Worm (Caenorhabditis elegans) whole organism, young adult: ENCODE results near the gene F15E6.5.
"Not testable (repeated sequence)": the region's sequence is repeated elsewhere in the genome, so short reads cannot be mapped to it uniquely, and the experiment has no call there.

Experiments
- F37B4.10 ChIP-seq: fragments of 200-800 bp; sonication (Bioruptor generic); IDR thresholded peaks from 2 replicates; pipeline ENCODE4 v1.3.6; 2022; ENCODE audit warnings: missing genetic modification characterization, missing compliant biosample characterization
- F49E8.2 ChIP-seq: sonication (generic microtip); optimal IDR thresholded peaks from 3 replicates; lab custom pipeline; 2017; ENCODE audit warnings: missing genetic modification characterization, mild to moderate bottlenecking, missing compliant biosample characterization, antibody characterized with exemption, moderate library complexity; ENCODE audit not compliant: insufficient read depth
- Y79H2A.3 ChIP-seq: fragments of 200-800 bp; sonication (Bioruptor generic); conservative IDR thresholded peaks from 2 replicates; pipeline ENCODE4 v1.3.6; 2022; ENCODE audit warnings: missing genetic modification reagents, missing genetic modification characterization, missing compliant biosample characterization
- Y95B8A.8 ChIP-seq: fragments of 200-800 bp; sonication (Bioruptor generic); IDR thresholded peaks from 2 replicates; pipeline ENCODE4 v1.3.6; 2022; ENCODE audit warnings: missing genetic modification reagents, missing genetic modification characterization, missing compliant biosample characterization
- attf-3 ChIP-seq: fragments of 200-800 bp; sonication (Bioruptor generic); conservative IDR thresholded peaks from 2 replicates; pipeline ENCODE4 v1.3.6; 2022; ENCODE audit warnings: missing genetic modification reagents, missing genetic modification characterization, missing compliant biosample characterization
- bed-1 ChIP-seq: fragments of 200-800 bp; sonication (Bioruptor generic); IDR thresholded peaks from 2 replicates; pipeline ENCODE4 v1.3.6; 2022; ENCODE audit warnings: missing genetic modification reagents, missing genetic modification characterization, missing compliant biosample characterization
- ceh-100 ChIP-seq: fragments of 200-800 bp; sonication (Bioruptor generic); IDR thresholded peaks from 2 replicates; pipeline ENCODE4 v1.3.6; 2022; ENCODE audit warnings: missing genetic modification reagents, missing genetic modification characterization, missing compliant biosample characterization
- ceh-40 ChIP-seq: fragments of 200-800 bp; sonication (Bioruptor generic); IDR thresholded peaks from 2 replicates; pipeline ENCODE4 v1.3.6; 2022; ENCODE audit warnings: missing genetic modification characterization, missing compliant biosample characterization
- ceh-79 ChIP-seq: sonication (generic microtip); optimal IDR thresholded peaks from 2 replicates; lab custom pipeline; 2017; ENCODE audit warnings: mild to moderate bottlenecking, missing genetic modification characterization, missing compliant biosample characterization
- efl-1 ChIP-seq: fragments of 150-350 bp; optimal IDR thresholded peaks from 2 replicates; lab custom pipeline; 2014; ENCODE audit warnings: missing biosample characterization, missing genetic modification reagents, missing genetic modification characterization
- nfya-1 ChIP-seq: sonication (generic microtip); optimal IDR thresholded peaks from 2 replicates; lab custom pipeline; 2017; ENCODE audit warnings: antibody characterized with exemption, missing compliant biosample characterization, missing genetic modification characterization, borderline replicate concordance; ENCODE audit not compliant: insufficient read depth
- nhr-90 ChIP-seq: sonication (generic microtip); optimal IDR thresholded peaks from 2 replicates; lab custom pipeline; 2016; ENCODE audit warnings: missing genotype, mild to moderate bottlenecking, missing genetic modification characterization, missing compliant biosample characterization
- snpc-1.1 ChIP-seq: sonication (generic microtip); optimal IDR thresholded peaks from 2 replicates; lab custom pipeline; 2017; ENCODE audit warnings: missing genetic modification characterization, mild to moderate bottlenecking, missing compliant biosample characterization, antibody characterized with exemption, moderate library complexity, missing genotype, missing genetic modification reagents; ENCODE audit not compliant: insufficient read depth
- ztf-25 ChIP-seq: fragments of 200-800 bp; sonication (Bioruptor generic); IDR thresholded peaks from 2 replicates; pipeline ENCODE4 v1.3.6; 2022; ENCODE audit warnings: missing genetic modification reagents, missing genetic modification characterization, missing compliant biosample characterization

ce11 chrIV:4313144-4313543 is 23.8 kb downstream of the F15E6.5 start:
- TF ChIP-seq ceh-79 (tag; lab: Kevin White, UChicago); F37B4.10 (GFP tag; lab: Robert Waterston, UW); attf-3 (GFP tag; lab: Robert Waterston, UW); nhr-90; snpc-1.1 (tag; lab: Kevin White, UChicago); F49E8.2 (tag; lab: Kevin White, UChicago); ceh-100 (GFP tag; lab: Robert Waterston, UW); efl-1 (GFP tag; lab: Kevin White, UChicago); ceh-40; ztf-25 (GFP tag; lab: Robert Waterston, UW); Y95B8A.8 (GFP tag; lab: Robert Waterston, UW); nfya-1; bed-1; Y79H2A.3: not testable (repeated sequence)
